Worm (Caenorhabditis elegans): Measurements from ENCODE around the gene ZK354.2.

ZK354.2 gene

ce11 chrIV:5344168-5344567 is 31.0 kb downstream of the ZK354.2 start:
- no peak for TF ChIP-seq rnt-1 (tag; optimal IDR thresholded peaks at IDR 0.05)
- TF ChIP-seq swsn-7 (tag; optimal IDR thresholded peaks at IDR 0.05), result no peak
- TF ChIP-seq tbx-2 (tag; optimal IDR thresholded peaks at IDR 0.05), result no peak
- TF ChIP-seq nhr-90 (tag; optimal IDR thresholded peaks at IDR 0.05; ENCODE audit: poor library complexity), result peak; percentile 52
- TF ChIP-seq irx-1 (tag; optimal IDR thresholded peaks at IDR 0.05), result no peak
- no peak for TF ChIP-seq ceh-8 (GFP tag; optimal IDR thresholded peaks at IDR 0.05)
- TF ChIP-seq lsy-2 (tag; optimal IDR thresholded peaks at IDR 0.05), result peak in 1 of 2 experiments; percentile 10
- no peak for TF ChIP-seq blmp-1 (tag; optimal IDR thresholded peaks at IDR 0.05)
- peak; percentile 18 for TF ChIP-seq nhr-71 (tag; optimal IDR thresholded peaks at IDR 0.05)
- no peak for TF ChIP-seq ceh-82 (tag; optimal IDR thresholded peaks at IDR 0.05)
- TF ChIP-seq ztf-11 (tag; optimal IDR thresholded peaks at IDR 0.05), result no peak
- TF ChIP-seq lin-35 (GFP tag; optimal IDR thresholded peaks at IDR 0.05), result peak in 1 of 2 experiments; percentile 65
- TF ChIP-seq nhr-85 (tag), result peak; percentile 55
- TF ChIP-seq efl-1 (optimal IDR thresholded peaks at IDR 0.05), result no peak
- TF ChIP-seq efl-1 (GFP tag; optimal IDR thresholded peaks at IDR 0.05 in 1 of 2), result peak in 1 of 2 experiments; percentile 34
- no peak for TF ChIP-seq hlh-17 (GFP tag; optimal IDR thresholded peaks at IDR 0.05; ENCODE audit: borderline replicate concordance)
- TF ChIP-seq sox-4 (tag; optimal IDR thresholded peaks at IDR 0.05), result no peak
- TF ChIP-seq unc-30 (tag; optimal IDR thresholded peaks at IDR 0.05), result no peak
- TF ChIP-seq snu-23 (GFP tag; optimal IDR thresholded peaks at IDR 0.05), result peak; percentile 21
- peak; percentile 10 for TF ChIP-seq xbp-1 (tag; optimal IDR thresholded peaks at IDR 0.05)

ce11 chrIV:5350480-5351193 is 37.4 kb downstream of the ZK354.2 start, which contains the start of gene gba-4:
Gene gba-4, minus strand, starts transcription at chrIV:5350897.
- TF ChIP-seq elt-2 (tag; optimal IDR thresholded peaks at IDR 0.05), result peak; percentile 78

DNA sequence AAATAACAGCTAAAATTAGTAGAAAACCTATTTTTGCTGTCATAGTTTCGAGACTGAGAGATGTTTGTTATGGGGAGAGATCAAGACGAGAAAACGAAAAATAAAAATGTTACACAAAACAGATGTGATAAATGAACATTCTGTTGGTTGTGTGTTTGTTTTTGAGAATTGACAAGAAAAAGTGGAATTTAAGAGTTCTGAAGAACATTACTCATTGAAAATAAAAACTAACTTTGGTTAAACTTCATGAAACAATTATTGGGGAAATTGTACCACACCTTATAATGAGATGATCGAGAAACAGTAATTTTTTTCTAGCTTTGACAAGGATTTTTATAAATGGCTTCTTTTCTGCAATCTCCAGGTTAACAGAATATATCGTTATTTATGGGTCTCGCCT is 40.2 kb downstream of the ZK354.2 start, which contains the start of gene Y4C6B.7:
TSS of gene Y4C6B.7 (minus strand) at position 101 of the 400 bp plus-strand sequence.
- no peak for TF ChIP-seq nhr-19 (GFP tag; conservative IDR thresholded peaks at IDR 0.05)
- TF ChIP-seq skn-1 (tag; optimal IDR thresholded peaks at IDR 0.05), result no peak
- TF ChIP-seq nhr-28 (tag; optimal IDR thresholded peaks at IDR 0.05), result no peak

DNA sequence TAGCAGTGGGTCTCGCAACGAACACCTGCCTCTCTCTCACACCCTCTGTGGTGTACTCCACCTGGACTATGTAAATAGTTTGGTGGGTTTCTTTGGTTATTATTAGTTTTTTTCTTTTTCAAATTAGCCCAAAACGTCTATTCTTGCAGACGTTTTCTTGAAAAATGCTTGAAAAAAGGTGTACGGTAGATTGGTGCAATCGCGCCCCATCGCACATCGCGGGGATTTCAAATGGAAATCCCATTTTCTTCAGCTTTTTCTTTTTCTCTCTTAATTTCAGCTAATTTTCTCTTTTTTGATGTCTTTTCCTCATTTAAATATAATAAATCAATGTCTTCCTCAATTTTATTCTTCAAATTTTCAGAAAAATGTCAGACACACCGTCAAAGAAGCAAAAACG is 40.9 kb downstream of the ZK354.2 start, which contains the start of gene Y4C6B.1:
TSS of gene Y4C6B.1 (plus strand) at position 365 of the 400 bp plus-strand sequence.
- peak; percentile 21 to 74 (median 53) for TF ChIP-seq dpl-1 (GFP tag; optimal IDR thresholded peaks at IDR 0.05)
- no peak for TF ChIP-seq grh-1 (GFP tag; IDR thresholded peaks at IDR 0.05)
- no peak for TF ChIP-seq isw-1 (GFP tag; IDR thresholded peaks at IDR 0.05)
- no peak for TF ChIP-seq zag-1 (tag; optimal IDR thresholded peaks at IDR 0.05)
- no peak for TF ChIP-seq irx-1 (tag; optimal IDR thresholded peaks at IDR 0.05)
- no peak for TF ChIP-seq mef-2 (tag; optimal IDR thresholded peaks at IDR 0.05)
- TF ChIP-seq lin-35 (GFP tag; optimal IDR thresholded peaks at IDR 0.05), result peak; percentile 3 to 74
- TF ChIP-seq lsy-2 (tag; optimal IDR thresholded peaks at IDR 0.05), result peak; percentile 42 to 92
- TF ChIP-seq nhr-85 (tag), result no peak
- no peak for TF ChIP-seq tbx-2 (tag; optimal IDR thresholded peaks at IDR 0.05)
- no peak for TF ChIP-seq sup-37 (GFP tag; optimal IDR thresholded peaks at IDR 0.05)
- no peak for TF ChIP-seq fkh-4 (tag; optimal IDR thresholded peaks at IDR 0.05; ENCODE audit: borderline replicate concordance)
- no peak for TF ChIP-seq lin-13 (GFP tag; optimal IDR thresholded peaks at IDR 0.05)
- TF ChIP-seq C34B4.2 (tag; optimal IDR thresholded peaks at IDR 0.05), result no peak
- TF ChIP-seq ztf-11 (tag; optimal IDR thresholded peaks at IDR 0.05), result no peak
- peak; percentile 3 for TF ChIP-seq rnt-1 (tag; optimal IDR thresholded peaks at IDR 0.05)
- no peak for TF ChIP-seq lin-39 (tag; optimal IDR thresholded peaks at IDR 0.05)
- no peak for TF ChIP-seq blmp-1 (tag; optimal IDR thresholded peaks at IDR 0.05)
- peak; percentile 18 to 57 for TF ChIP-seq efl-1 (optimal IDR thresholded peaks at IDR 0.05)
- TF ChIP-seq efl-1 (GFP tag; optimal IDR thresholded peaks at IDR 0.05 in 1 of 2), result peak; percentile 69 to 95
- TF ChIP-seq tlp-1 (tag; optimal IDR thresholded peaks at IDR 0.05), result no peak
- no peak for TF ChIP-seq ces-1 (GFP tag; optimal IDR thresholded peaks at IDR 0.05)
- TF ChIP-seq nhr-71 (tag; optimal IDR thresholded peaks at IDR 0.05), result no peak
- no peak for TF ChIP-seq zip-4 (GFP tag; optimal IDR thresholded peaks at IDR 0.05)
- TF ChIP-seq nhr-12 (tag; optimal IDR thresholded peaks at IDR 0.05), result no peak
- TF ChIP-seq mab-9 (GFP tag; IDR thresholded peaks at IDR 0.05), result no peak
- TF ChIP-seq nhr-11 (tag; optimal IDR thresholded peaks at IDR 0.05), result no peak
